Fruit fly (Drosophila melanogaster) whole organism, embryonic: ENCODE data around the gene vas.

ENCODE experiments used
- CG10462 ChIP-seq: fragments of 200-800 bp; sonication (Bioruptor generic); optimal IDR thresholded peaks from 2 replicates; lab custom pipeline; 2016; ENCODE audit warnings: missing biosample characterization, missing genetic modification characterization
- CG3065 ChIP-seq: fragments of 200-800 bp; sonication (Bioruptor generic); optimal IDR thresholded peaks from 2 replicates; lab custom pipeline; 2016; ENCODE audit warnings: missing biosample characterization, missing genetic modification characterization
- Fer1 ChIP-seq: fragments of 200-800 bp; sonication (Bioruptor generic); optimal IDR thresholded peaks from 2 replicates; lab custom pipeline; 2017; ENCODE audit warnings: missing biosample characterization, mild to moderate bottlenecking, missing genetic modification characterization

DNA sequence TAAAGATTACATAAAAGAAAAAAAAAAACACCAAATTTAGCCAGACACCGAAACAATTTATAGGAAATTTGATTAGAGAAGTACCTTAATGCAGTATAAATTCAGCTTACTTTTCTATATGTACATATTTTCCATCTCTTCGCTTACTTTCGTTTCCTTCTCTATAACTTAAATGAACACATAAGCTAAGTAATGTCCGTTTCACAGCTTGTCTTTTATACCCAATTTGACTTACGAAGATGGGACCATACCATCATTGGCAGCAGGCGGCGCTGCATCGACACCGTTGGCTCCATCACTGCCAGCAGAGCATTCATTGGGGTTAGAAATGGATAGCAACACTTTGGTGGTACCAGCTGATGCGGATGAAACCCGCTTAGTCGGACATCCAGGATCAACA, 8.8 kb downstream of the vas start, which contains the start of gene vig:
- TF ChIP-seq CG10462 (GFP tag; lab: Kevin White, UChicago) (no peak), CG3065 (no peak), Fer1 (GFP tag; lab: Kevin White, UChicago) (no peak)
